Worm (Caenorhabditis elegans) whole organism, late embryonic: Measurements from ENCODE around the gene F54F7.9.

Source experiments
- C08G9.2 ChIP-seq: sonication (generic microtip); optimal IDR thresholded peaks from 2 replicates; lab custom pipeline; 2016; ENCODE audit warnings: mild to moderate bottlenecking, missing genetic modification characterization, moderate library complexity, missing compliant biosample characterization
- elt-2 ChIP-seq: sonication (generic microtip); optimal IDR thresholded peaks from 2 replicates; lab custom pipeline; 2016; ENCODE audit warnings: missing genetic modification reagents, missing genetic modification characterization, missing compliant biosample characterization
- gmeb-2 ChIP-seq: sonication (generic microtip); optimal IDR thresholded peaks from 2 replicates; lab custom pipeline; 2016; ENCODE audit warnings: missing genetic modification characterization, inconsistent platforms, missing compliant biosample characterization
- hlh-8 ChIP-seq: sonication (generic microtip); optimal IDR thresholded peaks from 2 replicates; lab custom pipeline; 2016; ENCODE audit warnings: missing genotype, missing genetic modification characterization, missing compliant biosample characterization
- nhr-11 ChIP-seq: fragments of 150-350 bp; optimal IDR thresholded peaks from 2 replicates; lab custom pipeline; 2014; ENCODE audit warnings: missing biosample characterization, missing genetic modification characterization
- pqm-1 ChIP-seq: sonication (generic microtip); optimal IDR thresholded peaks from 2 replicates; lab custom pipeline; 2016; ENCODE audit warnings: missing genetic modification characterization, missing compliant biosample characterization
- unc-42 ChIP-seq: sonication (generic microtip); optimal IDR thresholded peaks from 2 replicates; lab custom pipeline; 2016; ENCODE audit warnings: missing genotype, missing genetic modification characterization, missing compliant biosample characterization
- unc-55 ChIP-seq: sonication (generic microtip); optimal IDR thresholded peaks from 2 replicates; lab custom pipeline; 2017; ENCODE audit warnings: missing biosample characterization, missing genetic modification reagents, missing genetic modification characterization

DNA sequence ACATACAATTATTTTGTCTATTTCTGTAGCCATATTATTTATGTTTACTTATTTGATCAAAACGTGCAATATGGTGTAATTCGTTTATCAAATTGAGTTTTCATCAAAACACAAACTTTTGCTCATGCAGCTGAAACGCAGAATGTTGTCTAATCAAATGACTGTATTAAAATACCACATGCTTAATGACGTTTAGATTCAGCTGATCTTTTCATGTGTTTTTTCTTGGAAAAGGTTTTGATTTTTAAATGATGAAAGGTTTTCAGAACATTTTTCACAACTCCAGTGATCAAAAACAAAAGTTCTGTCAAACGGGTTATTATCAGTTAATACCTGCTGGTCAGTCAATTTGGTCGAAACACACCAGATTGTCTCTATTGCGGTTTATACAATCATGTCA is 26.7 kb upstream of the F54F7.9 start, which contains the start of gene Y62H9A.1:
- TF ChIP-seq gmeb-2 (tag; lab: Kevin White, UChicago): no peak
- no peak for TF ChIP-seq elt-2
- no peak for TF ChIP-seq nhr-11 (tag; lab: Kevin White, UChicago)
- no peak for TF ChIP-seq pqm-1
- no peak for TF ChIP-seq unc-55 (GFP tag; lab: Kevin White, UChicago)
- TF ChIP-seq unc-42 (tag; lab: Kevin White, UChicago): no peak
- TF ChIP-seq C08G9.2: no peak
- TF ChIP-seq hlh-8 (tag; lab: Kevin White, UChicago): no peak
